Worm (Caenorhabditis elegans) whole organism, midembryonic: ENCODE data around the gene ttr-28.

Experiments
- T22C8.4 ChIP-seq: fragments of 200-800 bp; sonication (Bioruptor generic); IDR thresholded peaks from 2 replicates; pipeline ENCODE4 v1.3.6; 2022; ENCODE audit warnings: missing genetic modification characterization, missing compliant biosample characterization
- cog-1 ChIP-seq: sonication (generic microtip); optimal IDR thresholded peaks from 2 replicates; lab custom pipeline; 2016; ENCODE audit warnings: missing genetic modification characterization, missing compliant biosample characterization
- flt-1 ChIP-seq: fragments of 200-800 bp; sonication (Bioruptor generic); IDR thresholded peaks from 2 replicates; pipeline ENCODE4 v1.3.6; 2022; ENCODE audit warnings: missing genetic modification characterization, missing compliant biosample characterization
- klf-2 ChIP-seq: fragments of 200-800 bp; sonication (Bioruptor generic); conservative IDR thresholded peaks from 2 replicates; pipeline ENCODE4 v1.3.6; 2022; ENCODE audit warnings: missing genetic modification reagents, missing genetic modification characterization, missing compliant biosample characterization
- med-1 ChIP-seq: sonication (generic microtip); optimal IDR thresholded peaks from 2 replicates; lab custom pipeline; 2017; ENCODE audit warnings: missing genetic modification characterization, mild to moderate bottlenecking, missing compliant biosample characterization, antibody characterized with exemption, missing genetic modification reagents; ENCODE audit not compliant: insufficient read depth
- ref-1 ChIP-seq: fragments of 200-800 bp; sonication (Bioruptor generic); conservative IDR thresholded peaks from 2 replicates; pipeline ENCODE4 v1.3.6; 2022; ENCODE audit warnings: missing genetic modification reagents, missing genetic modification characterization, missing compliant biosample characterization
- tab-1 ChIP-seq: fragments of 200-800 bp; sonication (Bioruptor generic); IDR thresholded peaks from 2 replicates; pipeline ENCODE4 v1.3.6; 2022; ENCODE audit warnings: missing genetic modification characterization, missing compliant biosample characterization
- ztf-23 ChIP-seq: fragments of 200-800 bp; sonication (Bioruptor generic); IDR thresholded peaks from 2 replicates; pipeline ENCODE4 v1.3.6; 2022; ENCODE audit warnings: missing genetic modification reagents, missing genetic modification characterization, missing compliant biosample characterization

DNA sequence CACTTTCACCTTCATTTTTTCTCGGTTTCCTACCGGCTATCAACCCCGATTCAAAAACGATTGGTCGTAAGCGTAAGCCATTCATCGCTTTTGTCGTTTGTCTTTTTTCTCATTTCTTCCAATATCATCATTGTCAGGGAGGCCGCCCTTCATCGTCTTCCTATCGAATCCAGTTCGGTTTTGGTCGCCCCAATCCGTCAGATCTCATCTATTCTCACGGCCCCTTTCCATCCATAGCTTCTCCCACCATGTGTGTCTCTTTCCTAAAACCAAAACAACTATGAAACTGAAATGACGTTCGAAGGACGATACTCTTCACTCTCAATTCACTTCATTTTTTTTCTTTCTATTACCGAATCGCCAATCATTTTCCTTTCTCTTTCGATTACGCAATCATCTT is 29.1 kb downstream of the ttr-28 start:
- no peak for TF ChIP-seq ref-1 (GFP tag; lab: Robert Waterston, UW)
- no peak for TF ChIP-seq T22C8.4
- no peak for TF ChIP-seq klf-2 (GFP tag; lab: Robert Waterston, UW)
- TF ChIP-seq flt-1 (GFP tag; lab: Robert Waterston, UW) = no peak
- TF ChIP-seq med-1 (GFP tag; lab: Kevin White, UChicago) = no peak
- no peak for TF ChIP-seq tab-1 (GFP tag; lab: Robert Waterston, UW)
- TF ChIP-seq cog-1 (tag; lab: Kevin White, UChicago) = no peak
- no peak for TF ChIP-seq ztf-23 (GFP tag; lab: Robert Waterston, UW)
